Worm (Caenorhabditis elegans) whole organism, L4/young adult: Measurements from ENCODE around the gene Y4C6B.7.
"Not testable (repeated sequence)": the region's sequence is repeated elsewhere in the genome, so short reads cannot be mapped to it uniquely, and the experiment has no call there.

Experiments used
- dao-5 ChIP-seq: sonication (generic microtip); optimal IDR thresholded peaks from 2 replicates; lab custom pipeline; 2016; ENCODE audit warnings: missing genotype, missing genetic modification characterization, moderate library complexity, missing compliant biosample characterization
- him-1 ChIP-seq: sonication (generic microtip); optimal IDR thresholded peaks from 2 replicates; lab custom pipeline; 2016; ENCODE audit warnings: missing genotype, missing genetic modification reagents, missing genetic modification characterization, missing compliant biosample characterization

DNA sequence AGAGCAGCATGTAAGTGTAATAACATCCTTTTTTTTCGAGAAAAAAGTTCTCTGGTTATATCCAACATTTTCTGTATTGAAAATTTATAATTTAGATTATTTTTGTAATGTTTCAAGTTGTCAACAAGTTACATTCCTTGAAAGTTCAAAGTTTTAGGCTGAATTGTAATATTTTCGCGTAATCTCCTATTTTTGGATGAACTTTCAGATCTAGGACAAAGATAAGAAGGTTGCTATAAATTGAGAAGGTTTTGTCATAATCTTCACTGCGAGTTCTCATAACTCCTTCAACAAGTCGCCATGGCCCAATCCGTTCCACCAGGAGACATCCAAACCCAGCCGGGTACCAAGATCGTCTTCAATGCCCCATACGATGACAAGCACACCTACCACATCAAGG is 37.0 kb downstream of the Y4C6B.7 start, which contains the start of gene msp-65:
- TF ChIP-seq him-1, dao-5 (tag; lab: Kevin White, UChicago): not testable (repeated sequence)
